Fruit fly (Drosophila melanogaster) whole organism, wandering third instar larva: ENCODE data around the gene Dlc90F.
A peak's percentile ranks its signal among the peaks of the same experiment; 100 is the strongest.

Experiments
- Abd-B ChIP-seq: fragments of >200 bp; optimal IDR thresholded peaks from 2 replicates; lab custom pipeline; 2017; ENCODE audit warnings: missing biosample characterization, missing genetic modification characterization
- CG32264 ChIP-seq: fragments of 200-800 bp; sonication (Bioruptor generic); optimal IDR thresholded peaks from 2 replicates; lab custom pipeline; 2016; ENCODE audit warnings: missing biosample characterization, missing genetic modification characterization
- CG9705 ChIP-seq: fragments of 200-800 bp; sonication (Bioruptor generic); optimal IDR thresholded peaks from 2 replicates; lab custom pipeline; 2018; ENCODE audit warnings: missing biosample characterization, mild to moderate bottlenecking, missing genetic modification characterization
- CrebA ChIP-seq: fragments of 200-800 bp; sonication (Bioruptor generic); optimal IDR thresholded peaks from 2 replicates; lab custom pipeline; 2016; ENCODE audit warnings: missing biosample characterization, mild to moderate bottlenecking, missing genetic modification characterization, borderline replicate concordance
- Dfd ChIP-seq: fragments of >200 bp; optimal IDR thresholded peaks from 2 replicates; lab custom pipeline; 2017; ENCODE audit warnings: missing biosample characterization, missing genetic modification characterization
- Dif ChIP-seq: fragments of 200-275, 200-300 bp; sonication (Bioruptor generic); optimal IDR thresholded peaks from 2 replicates; lab custom pipeline; 2018; ENCODE audit warnings: missing biosample characterization, missing genetic modification characterization; ENCODE audit not compliant: partially characterized antibody
- GATAd ChIP-seq: sonication (Bioruptor generic); optimal IDR thresholded peaks from 2 replicates; lab custom pipeline; 2016; ENCODE audit warnings: missing biosample characterization, missing genetic modification characterization
- HLH106 ChIP-seq: fragments of 200-800 bp; optimal IDR thresholded peaks from 3 replicates; lab custom pipeline; 2019; ENCODE audit warnings: missing biosample characterization, mild to moderate bottlenecking, missing genetic modification characterization, moderate library complexity
- Hnf4 ChIP-seq: fragments of 200-800 bp; sonication (Bioruptor generic); optimal IDR thresholded peaks from 2 replicates; lab custom pipeline; 2016; ENCODE audit warnings: missing biosample characterization, mild to moderate bottlenecking, missing genetic modification characterization
- Hr83 ChIP-seq: fragments of 200-300 bp; sonication (Bioruptor generic); optimal IDR thresholded peaks from 2 replicates; lab custom pipeline; 2016; ENCODE audit warnings: missing biosample characterization, mild to moderate bottlenecking, missing genetic modification characterization, moderate library complexity; ENCODE audit not compliant: poor library complexity, severe bottlenecking
- Jra ChIP-seq: sonication (Bioruptor generic); optimal IDR thresholded peaks from 2 replicates; lab custom pipeline; 2016; ENCODE audit warnings: missing biosample characterization, missing genetic modification characterization
- Mio ChIP-seq: sonication (Bioruptor generic); optimal IDR thresholded peaks from 2 replicates; lab custom pipeline; 2016; ENCODE audit warnings: missing biosample characterization, missing genetic modification characterization
- Myc ChIP-seq: fragments of >200 bp; optimal IDR thresholded peaks from 2 replicates; lab custom pipeline; 2017
- N ChIP-seq: fragments of >200 bp; optimal IDR thresholded peaks from 2 replicates; lab custom pipeline; 2018; ENCODE audit warnings: missing biosample characterization, missing external identifiers, missing genetic modification characterization
- OdsH ChIP-seq: fragments of 200-800 bp; sonication (Bioruptor generic); optimal IDR thresholded peaks from 2 replicates; lab custom pipeline; 2016; ENCODE audit warnings: missing biosample characterization, mild to moderate bottlenecking, missing genetic modification characterization
- Rel ChIP-seq, 2 experiments: fragments of 200-800 bp; sonication (Bioruptor generic) in 1 of 2; optimal IDR thresholded peaks; 2 replicates in 1 of 2; 3 replicates in 1 of 2; lab custom pipeline; 2016 to 2019; ENCODE audit warnings: mild to moderate bottlenecking in 2 of 2, missing biosample characterization in 2 of 2, missing genetic modification characterization in 2 of 2, moderate library complexity in 1 of 2
- Sp1 ChIP-seq: fragments of 200-800 bp; sonication (Bioruptor generic); optimal IDR thresholded peaks from 3 replicates; lab custom pipeline; 2019; ENCODE audit warnings: missing biosample characterization, mild to moderate bottlenecking, missing genetic modification characterization, moderate library complexity
- Vsx2 ChIP-seq: fragments of 200-300, 225-300 bp; sonication (Bioruptor generic); optimal IDR thresholded peaks from 2 replicates; lab custom pipeline; 2018; ENCODE audit warnings: missing biosample characterization, missing genetic modification characterization; ENCODE audit not compliant: partially characterized antibody
- br ChIP-seq: fragments of 200-800 bp; sonication (Bioruptor generic); optimal IDR thresholded peaks from 2 replicates; lab custom pipeline; 2016; ENCODE audit warnings: missing biosample characterization, missing genetic modification characterization
- brk ChIP-seq: fragments of 200-800 bp; sonication (Bioruptor generic); optimal IDR thresholded peaks from 2 replicates; lab custom pipeline; 2016; ENCODE audit warnings: missing biosample characterization, mild to moderate bottlenecking, missing genetic modification characterization
- dmrt93B ChIP-seq: fragments of 200-800 bp; sonication (Bioruptor generic); optimal IDR thresholded peaks from 2 replicates; lab custom pipeline; 2018; ENCODE audit warnings: missing biosample characterization, mild to moderate bottlenecking, missing genetic modification characterization
- dsf ChIP-seq: sonication (Bioruptor generic); optimal IDR thresholded peaks from 2 replicates; lab custom pipeline; 2016; ENCODE audit warnings: missing biosample characterization, missing genetic modification characterization, borderline replicate concordance
- ey ChIP-seq: fragments of 200-800 bp; sonication (Bioruptor generic); optimal IDR thresholded peaks from 2 replicates; lab custom pipeline; 2016; ENCODE audit warnings: missing biosample characterization, missing genetic modification characterization
- foxo ChIP-seq, 2 experiments: fragments of 200-800 bp; sonication (Bioruptor generic); optimal IDR thresholded peaks; 2 replicates in 1 of 2; 3 replicates in 1 of 2; lab custom pipeline; 2016 to 2017; ENCODE audit warnings: missing biosample characterization in 2 of 2, missing genetic modification characterization in 2 of 2
- fru ChIP-seq: fragments of 200-800 bp; sonication (Bioruptor generic); optimal IDR thresholded peaks from 3 replicates; lab custom pipeline; 2016; ENCODE audit warnings: missing biosample characterization, mild to moderate bottlenecking, missing genetic modification characterization
- h ChIP-seq: fragments of 200-800 bp; sonication (Bioruptor generic); optimal IDR thresholded peaks from 3 replicates; lab custom pipeline; 2016; ENCODE audit warnings: missing biosample characterization, mild to moderate bottlenecking, missing genetic modification characterization
- jim ChIP-seq: fragments of 175-275, 200-325 bp; sonication (Bioruptor generic); optimal IDR thresholded peaks from 2 replicates; lab custom pipeline; 2016; ENCODE audit warnings: missing biosample characterization, mild to moderate bottlenecking, missing genetic modification characterization
- lola ChIP-seq: fragments of >200 bp; optimal IDR thresholded peaks from 2 replicates; lab custom pipeline; 2017; ENCODE audit warnings: missing biosample characterization, missing genetic modification characterization
- pan ChIP-seq: fragments of >200 bp; optimal IDR thresholded peaks from 2 replicates; lab custom pipeline; 2017
- psq ChIP-seq: fragments of 200-800 bp; sonication (Bioruptor generic); optimal IDR thresholded peaks from 3 replicates; lab custom pipeline; 2017; ENCODE audit warnings: missing biosample characterization, mild to moderate bottlenecking, missing genetic modification characterization, moderate library complexity
- rgr ChIP-seq: fragments of 200-800 bp; sonication (Bioruptor generic); optimal IDR thresholded peaks from 3 replicates; lab custom pipeline; 2016; ENCODE audit warnings: missing biosample characterization, mild to moderate bottlenecking, missing genetic modification characterization
- sage ChIP-seq: fragments of 200-800 bp; sonication (Bioruptor generic); optimal IDR thresholded peaks from 2 replicates; lab custom pipeline; 2016; ENCODE audit warnings: missing biosample characterization, mild to moderate bottlenecking, missing genetic modification characterization
- sv ChIP-seq: fragments of 200-800 bp; sonication (Bioruptor generic); optimal IDR thresholded peaks from 3 replicates; lab custom pipeline; 2016; ENCODE audit warnings: missing biosample characterization, missing genetic modification characterization
- tai ChIP-seq: sonication (Bioruptor generic); optimal IDR thresholded peaks from 2 replicates; lab custom pipeline; 2016; ENCODE audit warnings: missing biosample characterization, missing genetic modification characterization
- usp ChIP-seq: fragments of >200 bp; optimal IDR thresholded peaks from 2 replicates; lab custom pipeline; 2017; ENCODE audit warnings: missing biosample characterization, missing genetic modification characterization
- woc ChIP-seq: sonication (Bioruptor generic); optimal IDR thresholded peaks from 2 replicates; lab custom pipeline; 2016; ENCODE audit warnings: missing biosample characterization, mild to moderate bottlenecking, missing genetic modification characterization

Gene Dlc90F

DNA sequence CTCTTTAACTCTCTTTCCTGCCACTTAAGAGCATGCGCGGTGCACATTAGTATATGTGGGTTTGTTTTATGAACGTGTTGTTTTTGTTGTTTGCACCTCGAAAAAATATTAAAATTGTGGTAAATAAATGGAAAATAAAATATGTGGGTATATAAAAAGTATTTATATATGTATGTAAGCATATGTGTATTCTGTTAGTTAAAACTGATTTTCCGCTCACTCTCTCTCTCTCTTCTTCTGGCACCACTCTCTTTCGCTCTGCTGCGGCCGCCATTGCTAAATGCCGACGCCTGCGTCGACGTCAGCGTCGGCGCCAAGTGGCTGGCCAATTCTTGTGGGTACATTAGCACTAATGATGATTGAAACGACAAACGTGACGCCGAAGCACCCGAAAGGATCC lies 33.8 kb upstream of the Dlc90F start:
- TF ChIP-seq Jra (GFP tag; lab: Kevin White, UChicago) (no peak), Dfd (GFP tag; lab: Kevin White, UChicago) (no peak), Myc (no peak), HLH106 (no peak), Hnf4 (GFP tag; lab: Kevin White, UChicago) (no peak), usp (GFP tag; lab: Kevin White, UChicago) (no peak), rgr (GFP tag; lab: Kevin White, UChicago) (no peak), sage (no peak), dsf (GFP tag; lab: Kevin White, UChicago) (no peak), jim (GFP tag; lab: Kevin White, UChicago) (no peak), lola (no peak), CrebA (GFP tag; lab: Kevin White, UChicago) (no peak), h (no peak), CG9705 (GFP tag; lab: Kevin White, UChicago) (no peak), Mio (no peak), N (no peak), Hr83 (GFP tag; lab: Kevin White, UChicago) (no peak), CG32264 (no peak), br (no peak)

DNA sequence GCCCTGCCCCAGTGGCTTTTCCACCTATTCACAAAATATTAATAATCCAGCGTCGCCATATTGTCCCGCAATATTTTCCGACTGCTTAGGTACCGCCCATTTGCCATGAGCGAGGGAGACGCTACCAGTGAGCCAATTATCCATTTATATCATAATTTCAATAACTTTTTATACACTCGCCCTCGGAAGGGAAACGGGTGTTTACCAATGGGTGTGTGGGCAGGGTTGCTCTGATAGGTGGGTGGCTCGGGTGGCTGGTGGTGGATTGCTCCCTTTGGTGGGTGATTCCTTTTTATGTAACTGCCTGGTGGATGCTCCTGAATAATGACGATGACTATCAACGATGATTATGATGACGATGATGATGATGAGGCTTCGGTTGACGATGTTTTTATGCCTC lies 32.4 kb upstream of the Dlc90F start:
- TF ChIP-seq pan (lab: Kevin White, UChicago) (no peak), Vsx2 (peak; percentile 44)
- TF ChIP-seq, all 38 proteins: peak for 1

DNA sequence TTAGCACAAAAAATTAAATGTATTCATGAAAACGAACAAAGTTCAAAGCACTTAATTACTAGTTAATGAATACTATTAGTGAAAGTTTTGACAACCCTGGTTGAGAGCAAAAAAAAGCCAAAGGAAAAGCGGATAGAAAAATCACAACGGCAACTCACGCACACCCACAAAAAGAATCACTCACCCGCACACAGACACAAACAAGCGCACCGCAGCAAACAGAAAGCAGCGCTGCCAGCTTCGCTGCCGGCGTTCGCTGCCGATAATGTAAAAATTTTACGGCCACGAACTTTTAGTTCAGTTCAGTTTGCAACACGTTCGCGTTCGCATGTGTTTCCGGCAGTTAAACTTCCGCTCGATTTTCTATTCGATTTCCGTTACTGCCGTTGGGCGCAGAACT lies 31.5 kb upstream of the Dlc90F start, which contains the start of gene CG18599:
TSS of gene CG18599 (plus strand) at position 301 of the 400 bp plus-strand sequence.
- TF ChIP-seq lola (no peak), CG32264 (no peak), CG9705 (GFP tag; lab: Kevin White, UChicago) (no peak), brk (no peak), rgr (GFP tag; lab: Kevin White, UChicago) (no peak), dmrt93B (GFP tag; lab: Kevin White, UChicago) (no peak), Jra (GFP tag; lab: Kevin White, UChicago) (no peak), Abd-B (GFP tag; lab: Kevin White, UChicago) (no peak), sage (no peak), GATAd (no peak), woc (GFP tag; lab: Kevin White, UChicago) (no peak), pan (lab: Kevin White, UChicago) (no peak), Dfd (GFP tag; lab: Kevin White, UChicago) (no peak), N (no peak), usp (GFP tag; lab: Kevin White, UChicago) (no peak), dsf (GFP tag; lab: Kevin White, UChicago) (no peak), HLH106 (no peak), sv (GFP tag; lab: Kevin White, UChicago) (no peak), Vsx2 (no peak), Myc (no peak)
- TF ChIP-seq, all 38 proteins: peak for 0

DNA sequence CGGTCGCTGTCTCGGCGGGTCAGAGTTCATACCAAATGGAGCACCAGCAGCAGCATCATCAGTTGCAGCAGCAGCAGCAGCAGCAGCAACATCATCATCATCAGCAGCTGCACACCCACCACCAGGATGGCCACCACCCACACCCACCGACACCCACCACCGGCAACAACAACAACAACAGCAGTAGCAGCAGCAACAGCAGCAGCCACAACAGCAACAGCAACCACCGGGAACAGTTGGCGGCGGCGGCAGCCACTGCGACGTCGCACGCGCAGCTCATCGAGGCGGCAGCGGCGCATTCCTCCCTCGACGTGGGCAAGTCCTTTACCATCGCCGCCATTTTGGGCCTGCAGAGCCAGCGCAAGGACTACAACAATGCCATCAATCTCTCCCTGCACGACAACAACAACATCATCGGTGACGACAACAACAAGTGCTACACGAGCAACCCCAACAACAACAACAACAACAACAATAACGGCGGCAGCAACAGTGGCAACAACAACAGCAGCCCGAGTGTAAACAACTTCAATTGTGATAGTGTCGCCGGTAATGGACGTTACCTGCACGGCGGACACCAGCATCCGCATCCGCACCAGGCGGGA lies 29.2 kb upstream of the Dlc90F start:
- TF ChIP-seq CrebA (GFP tag; lab: Kevin White, UChicago) (no peak), usp (GFP tag; lab: Kevin White, UChicago) (no peak), Sp1 (no peak), HLH106 (no peak), Abd-B (GFP tag; lab: Kevin White, UChicago) (no peak), Dfd (GFP tag; lab: Kevin White, UChicago) (peak; percentile 89), foxo (GFP tag; optimal IDR thresholded peaks at IDR 0.05; lab: Kevin White, UChicago) (no peak), OdsH (GFP tag; lab: Kevin White, UChicago) (no peak)
- TF ChIP-seq, all 38 proteins: peak for 1

DNA sequence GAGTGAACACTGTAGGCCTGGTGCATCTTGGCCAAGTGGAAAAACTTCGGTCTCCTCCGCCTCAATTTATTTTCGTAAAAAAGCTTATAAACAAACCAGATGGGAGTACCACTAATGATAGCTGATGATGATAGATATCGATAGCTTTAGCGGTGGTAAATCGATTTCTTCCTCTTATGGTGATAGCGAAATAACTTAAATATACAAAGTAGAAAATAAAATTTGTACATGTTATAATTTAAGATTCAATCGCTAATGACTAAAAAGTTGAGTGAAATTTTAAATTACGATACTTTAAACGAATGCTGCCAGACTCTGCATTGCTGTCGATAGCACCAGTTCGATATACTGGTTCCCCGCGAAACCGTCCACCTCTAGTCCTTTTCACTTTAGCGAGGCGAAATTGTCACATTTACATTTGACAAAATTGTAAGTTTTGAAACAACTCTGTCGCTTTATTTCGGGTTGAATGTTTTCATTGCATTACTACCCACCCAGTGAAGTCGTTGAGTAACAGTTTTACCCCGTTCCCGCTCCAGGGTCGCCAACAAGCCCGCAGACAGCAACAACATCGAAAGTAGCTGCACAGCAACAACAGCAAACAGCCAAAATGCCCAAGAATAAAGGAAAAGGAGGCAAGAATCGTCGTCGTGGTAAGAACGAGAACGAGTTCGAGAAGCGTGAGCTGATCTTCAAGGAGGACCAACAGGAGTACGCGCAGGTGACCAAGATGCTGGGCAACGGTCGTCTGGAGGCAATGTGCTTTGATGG lies 24.5 kb upstream of the Dlc90F start, which contains the start of the genes Vps39 and eIF1A:
TSS of gene Vps39 (minus strand) at position 119 of the 771 bp plus-strand sequence.
TSS of gene eIF1A (plus strand) at position 338 of the 771 bp plus-strand sequence.
- TF ChIP-seq ey (peak; percentile 16), Abd-B (GFP tag; lab: Kevin White, UChicago) (no peak), Hr83 (GFP tag; lab: Kevin White, UChicago) (no peak), GATAd (no peak), Jra (GFP tag; lab: Kevin White, UChicago) (peak; percentile 69), Myc (peak; percentile 13), pan (lab: Kevin White, UChicago) (no peak), N (no peak), Sp1 (no peak), Rel (GFP tag; optimal IDR thresholded peaks at IDR 0.05; lab: Kevin White, UChicago) (no peak), Rel (tag; optimal IDR thresholded peaks at IDR 0.05; lab: Kevin White, UChicago) (no peak), sv (GFP tag; lab: Kevin White, UChicago) (peak; percentile 42), usp (GFP tag; lab: Kevin White, UChicago) (no peak), woc (GFP tag; lab: Kevin White, UChicago) (no peak), CG9705 (GFP tag; lab: Kevin White, UChicago) (peak; percentile 17), fru (GFP tag; lab: Kevin White, UChicago) (peak; percentile 39), lola (no peak), foxo (GFP tag; optimal IDR thresholded peaks at IDR 0.05; lab: Kevin White, UChicago) (peak in 1 of 2 experiments; percentile 36), Dfd (GFP tag; lab: Kevin White, UChicago) (no peak), tai (GFP tag; lab: Kevin White, UChicago) (no peak), brk (no peak), dsf (GFP tag; lab: Kevin White, UChicago) (no peak), HLH106 (no peak), Dif (GFP tag; lab: Kevin White, UChicago) (no peak), jim (GFP tag; lab: Kevin White, UChicago) (no peak), psq (no peak)
